Fruit fly (Drosophila melanogaster): ENCODE results near the gene CG9114.

dm6 chrX:15319290-15319689 lies 13.7 kb downstream of the CG9114 start, which contains the start of gene Top1:
- TF ChIP-seq h (optimal IDR thresholded peaks at IDR 0.05) = no peak
- no peak for TF ChIP-seq ttk (optimal IDR thresholded peaks at IDR 0.05)
- TF ChIP-seq Myc (optimal IDR thresholded peaks at IDR 0.05) = no peak
- no peak for TF ChIP-seq psq (optimal IDR thresholded peaks at IDR 0.05)

All from Kc167 (cell line).